Worm (Caenorhabditis elegans): ENCODE results near the gene rbm-34.
A peak's percentile ranks its signal among the peaks of the same experiment; 100 is the strongest.

Gene rbm-34

DNA sequence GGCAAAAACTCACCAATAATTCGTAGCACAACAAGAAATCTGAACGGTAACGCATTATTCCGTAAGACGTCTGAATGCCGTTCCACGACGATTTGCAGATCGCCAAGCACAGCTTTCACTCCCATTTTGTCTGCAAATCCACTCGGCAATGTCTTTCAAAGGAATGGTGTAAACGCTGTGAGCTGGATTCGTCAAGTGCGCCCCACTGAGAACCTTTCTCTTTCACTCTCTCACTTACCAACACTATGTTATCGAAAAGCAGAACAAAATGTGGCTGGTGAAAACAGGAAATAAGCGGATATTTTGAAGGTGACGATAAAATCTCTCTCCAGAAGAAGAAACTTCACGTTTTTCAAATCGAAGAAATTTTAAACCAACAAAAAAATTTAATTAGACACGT, 3.7 kb downstream of the rbm-34 start:
- peak; percentile 52 for TF ChIP-seq nfya-1 (tag; optimal IDR thresholded peaks at IDR 0.05)
- TF ChIP-seq unc-86 (tag; optimal IDR thresholded peaks at IDR 0.05): no peak
- TF ChIP-seq ceh-19 (GFP tag; optimal IDR thresholded peaks at IDR 0.05): no peak
- no peak for TF ChIP-seq unc-3 (GFP tag; conservative IDR thresholded peaks at IDR 0.05)
- TF ChIP-seq unc-3 (tag; optimal IDR thresholded peaks at IDR 0.05): no peak
- TF ChIP-seq ceh-24 (tag; optimal IDR thresholded peaks at IDR 0.05): no peak
- no peak for TF ChIP-seq madf-2 (tag; optimal IDR thresholded peaks at IDR 0.05)
- TF ChIP-seq ets-4 (tag; optimal IDR thresholded peaks at IDR 0.05): no peak
- TF ChIP-seq npax-4 (tag; optimal IDR thresholded peaks at IDR 0.05): no peak
- TF ChIP-seq ama-1 (optimal IDR thresholded peaks at IDR 0.05): peak; percentile 73
- TF ChIP-seq ceh-31 (tag; optimal IDR thresholded peaks at IDR 0.05): peak; percentile 35
- no peak for TF ChIP-seq ztf-16 (tag; optimal IDR thresholded peaks at IDR 0.05)
- no peak for TF ChIP-seq eyg-1 (tag; optimal IDR thresholded peaks at IDR 0.05)

ce11 chrIV:12089551-12089950, 4.3 kb downstream of the rbm-34 start, which contains the start of gene F11A10.6:
F11A10.6 (minus strand) TSS chrIV:12089651.
- TF ChIP-seq hlh-13 (GFP tag; optimal IDR thresholded peaks at IDR 0.05): no peak
- TF ChIP-seq K02D7.2 (tag; optimal IDR thresholded peaks at IDR 0.05): no peak
- TF ChIP-seq pag-3 (tag; optimal IDR thresholded peaks at IDR 0.05; ENCODE audit: borderline replicate concordance): no peak
- no peak for TF ChIP-seq Y22D7AL.16 (tag; optimal IDR thresholded peaks at IDR 0.05)
- no peak for TF ChIP-seq fax-1 (tag; optimal IDR thresholded peaks at IDR 0.05)
- no peak for TF ChIP-seq nfya-1 (tag; optimal IDR thresholded peaks at IDR 0.05)
- TF ChIP-seq elt-2 (tag; optimal IDR thresholded peaks at IDR 0.05): no peak

DNA sequence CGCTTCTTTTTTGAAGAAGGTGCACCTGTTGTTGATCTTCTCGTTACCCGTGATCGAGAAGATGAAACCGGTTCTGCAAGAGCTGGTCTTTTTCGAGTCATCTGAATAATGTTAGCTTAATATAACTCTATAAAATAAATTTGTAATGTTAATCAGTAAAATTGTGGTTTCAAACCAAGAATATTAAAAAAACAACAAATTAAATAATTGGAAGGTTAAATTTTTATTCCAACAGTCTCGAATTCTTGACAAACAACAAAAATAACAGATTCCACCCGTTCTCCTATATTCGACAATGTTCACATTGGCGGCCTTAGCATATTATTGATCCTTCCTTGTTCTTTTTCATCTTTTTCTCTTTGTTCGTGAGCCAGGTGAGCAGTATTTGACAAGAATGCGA, 6.9 kb downstream of the rbm-34 start, which contains the start of gene mig-32:
mig-32 (minus strand) TSS at position 101 of the 400 bp plus-strand sequence.
- TF ChIP-seq unc-42 (tag; optimal IDR thresholded peaks at IDR 0.05): no peak
- TF ChIP-seq syd-9 (tag; optimal IDR thresholded peaks at IDR 0.05): no peak
- no peak for TF ChIP-seq pat-9 (tag; optimal IDR thresholded peaks at IDR 0.05)
- no peak for TF ChIP-seq zip-5 (tag; optimal IDR thresholded peaks at IDR 0.05)
- TF ChIP-seq lin-11 (tag; optimal IDR thresholded peaks at IDR 0.05): no peak
- TF ChIP-seq dmd-4 (tag; optimal IDR thresholded peaks at IDR 0.05; ENCODE audit: borderline replicate concordance): no peak
- TF ChIP-seq pqm-1 (tag; optimal IDR thresholded peaks at IDR 0.05): no peak
- TF ChIP-seq ceh-45 (GFP tag; IDR thresholded peaks at IDR 0.05): no peak
- no peak for TF ChIP-seq unc-3 (GFP tag; conservative IDR thresholded peaks at IDR 0.05)
- TF ChIP-seq unc-3 (tag; optimal IDR thresholded peaks at IDR 0.05): no peak
- TF ChIP-seq ceh-9 (tag; optimal IDR thresholded peaks at IDR 0.05): no peak
- TF ChIP-seq gmeb-2 (tag; optimal IDR thresholded peaks at IDR 0.05): no peak
- no peak for TF ChIP-seq ceh-22 (tag; optimal IDR thresholded peaks at IDR 0.05)
- TF ChIP-seq ceh-19 (GFP tag; optimal IDR thresholded peaks at IDR 0.05): no peak
- TF ChIP-seq Y22D7AL.16 (tag; optimal IDR thresholded peaks at IDR 0.05): no peak
- no peak for TF ChIP-seq nfya-1 (tag; optimal IDR thresholded peaks at IDR 0.05)
- TF ChIP-seq sdc-2 (tag; optimal IDR thresholded peaks at IDR 0.05): no peak
- no peak for TF ChIP-seq K09A11.1 (tag; optimal IDR thresholded peaks at IDR 0.05; ENCODE audit: insufficient read depth)
- no peak for TF ChIP-seq pax-1 (tag; optimal IDR thresholded peaks at IDR 0.05)

- TF ChIP-seq fax-1 (tag; optimal IDR thresholded peaks at IDR 0.05) (no peak), unc-42 (tag; optimal IDR thresholded peaks at IDR 0.05) (no peak), rnt-1 (tag; optimal IDR thresholded peaks at IDR 0.05) (no peak), sdc-2 (tag; optimal IDR thresholded peaks at IDR 0.05) (no peak), ceh-18 (tag; optimal IDR thresholded peaks at IDR 0.05) (no peak), gmeb-2 (tag; optimal IDR thresholded peaks at IDR 0.05) (no peak), pat-9 (tag; optimal IDR thresholded peaks at IDR 0.05) (no peak), ets-4 (tag; optimal IDR thresholded peaks at IDR 0.05) (no peak), T23F11.4 (GFP tag; optimal IDR thresholded peaks at IDR 0.05) (no peak), hlh-6 (tag; optimal IDR thresholded peaks at IDR 0.05) (no peak), C08G9.2 (tag; optimal IDR thresholded peaks at IDR 0.05) (no peak), sox-4 (tag; optimal IDR thresholded peaks at IDR 0.05) (no peak)
These were observed 8.2 kb downstream of the rbm-34 start, which contains the start of gene cpsf-4 for ce11 chrIV:12093384-12093783. cpsf-4 (minus strand) TSS chrIV:12093445.
